Fruit fly (Drosophila melanogaster) whole organism, pupa: ENCODE measurements around the gene CG7806.

Experiments used
- CG10348 ChIP-seq: fragments of 200-800 bp; sonication (Bioruptor generic); IDR thresholded peaks from 2 replicates; pipeline ENCODE4 v1.3.6; 2022; ENCODE audit warnings: missing biosample characterization, missing genetic modification characterization
- CG12605 ChIP-seq: fragments of 200-800 bp; sonication (Bioruptor generic); IDR thresholded peaks from 2 replicates; pipeline ENCODE4 v1.3.6; 2022; ENCODE audit warnings: missing biosample characterization, missing genetic modification characterization
- CG13204 ChIP-seq: fragments of 200-800 bp; sonication (Bioruptor generic); optimal IDR thresholded peaks from 2 replicates; lab custom pipeline; 2018; ENCODE audit warnings: missing biosample characterization, mild to moderate bottlenecking, missing genetic modification characterization, moderate library complexity
- CG14655 ChIP-seq: fragments of 200-800 bp; sonication (Bioruptor generic); optimal IDR thresholded peaks from 3 replicates; lab custom pipeline; 2017; ENCODE audit warnings: mild to moderate bottlenecking, missing biosample characterization, missing genetic modification reagents, missing genetic modification characterization
- CG15710 ChIP-seq: fragments of 200-800 bp; sonication (Bioruptor generic); optimal IDR thresholded peaks from 2 replicates; lab custom pipeline; 2018; ENCODE audit warnings: missing biosample characterization, mild to moderate bottlenecking, missing genetic modification characterization, moderate library complexity
- CG17806 ChIP-seq: fragments of 200-800 bp; sonication (Bioruptor generic); optimal IDR thresholded peaks from 2 replicates; lab custom pipeline; 2018; ENCODE audit warnings: missing biosample characterization, mild to moderate bottlenecking, missing genetic modification characterization, moderate library complexity
- CG32121 ChIP-seq: fragments of 200-800 bp; sonication (Bioruptor generic); IDR thresholded peaks from 2 replicates; pipeline ENCODE4 v1.3.6; 2022; ENCODE audit warnings: missing biosample characterization, missing genetic modification characterization
- CG34367 ChIP-seq: fragments of 200-800 bp; sonication (Bioruptor generic); optimal IDR thresholded peaks from 2 replicates; lab custom pipeline; 2018; ENCODE audit warnings: missing biosample characterization, mild to moderate bottlenecking, missing genetic modification characterization
- CG4496 ChIP-seq: fragments of 200-800 bp; sonication (Bioruptor generic); IDR thresholded peaks from 3 replicates; pipeline ENCODE4 v1.3.6; 2022; ENCODE audit warnings: missing biosample characterization, missing genetic modification characterization
- CG8159 ChIP-seq: fragments of 200-800 bp; sonication (Bioruptor generic); optimal IDR thresholded peaks from 3 replicates; lab custom pipeline; 2018; ENCODE audit warnings: missing biosample characterization, mild to moderate bottlenecking, missing genetic modification characterization, moderate library complexity
- CG8301 ChIP-seq: fragments of 200-800 bp; sonication (Bioruptor generic); optimal IDR thresholded peaks from 2 replicates; lab custom pipeline; 2018; ENCODE audit warnings: missing biosample characterization, mild to moderate bottlenecking, missing genetic modification characterization
- CG9948 ChIP-seq: fragments of 200-800 bp; sonication (Bioruptor generic); optimal IDR thresholded peaks from 2 replicates; lab custom pipeline; 2018; ENCODE audit warnings: missing biosample characterization, mild to moderate bottlenecking, missing genetic modification characterization, moderate library complexity
- D1 ChIP-seq: fragments of 200-800 bp; sonication (Bioruptor generic); optimal IDR thresholded peaks from 2 replicates; lab custom pipeline; 2018; ENCODE audit warnings: missing biosample characterization, mild to moderate bottlenecking, missing genetic modification characterization, moderate library complexity
- EcR ChIP-seq: fragments of 200-800 bp; sonication (Bioruptor generic); optimal IDR thresholded peaks from 3 replicates; lab custom pipeline; 2019; ENCODE audit warnings: missing biosample characterization, missing genetic modification characterization, mild to moderate bottlenecking, moderate library complexity, missing genetic modification reagents
- Ets98B ChIP-seq: fragments of 200-800 bp; sonication (Bioruptor generic); IDR thresholded peaks from 2 replicates; pipeline ENCODE4 v1.3.6; 2022; ENCODE audit warnings: missing biosample characterization, missing genetic modification characterization
- Pif1A ChIP-seq: fragments of 200-800 bp; sonication (Bioruptor generic); optimal IDR thresholded peaks from 3 replicates; lab custom pipeline; 2016; ENCODE audit warnings: missing biosample characterization, missing genetic modification characterization
- Pif1B ChIP-seq: fragments of 200-800 bp; sonication (Bioruptor generic); optimal IDR thresholded peaks from 3 replicates; lab custom pipeline; 2016; ENCODE audit warnings: missing biosample characterization, missing genetic modification characterization
- Snoo ChIP-seq: fragments of 200-800 bp; sonication (Bioruptor generic); optimal IDR thresholded peaks from 3 replicates; lab custom pipeline; 2017; ENCODE audit warnings: missing biosample characterization, mild to moderate bottlenecking, missing genetic modification characterization, inconsistent platforms
- fd96Ca ChIP-seq: fragments of 200-800 bp; sonication (Bioruptor generic); IDR thresholded peaks from 3 replicates; pipeline ENCODE4 v1.3.6; 2022; ENCODE audit warnings: missing biosample characterization, missing genetic modification characterization
- gl ChIP-seq: fragments of 200-800 bp; sonication (Bioruptor generic); optimal IDR thresholded peaks from 2 replicates; lab custom pipeline; 2018; ENCODE audit warnings: missing biosample characterization, mild to moderate bottlenecking, missing genetic modification characterization
- rn ChIP-seq: fragments of 200-800 bp; sonication (Bioruptor generic); IDR thresholded peaks from 2 replicates; pipeline ENCODE4 v1.3.6; 2022; ENCODE audit warnings: missing biosample characterization, missing genetic modification characterization

The CG7806 gene

DNA sequence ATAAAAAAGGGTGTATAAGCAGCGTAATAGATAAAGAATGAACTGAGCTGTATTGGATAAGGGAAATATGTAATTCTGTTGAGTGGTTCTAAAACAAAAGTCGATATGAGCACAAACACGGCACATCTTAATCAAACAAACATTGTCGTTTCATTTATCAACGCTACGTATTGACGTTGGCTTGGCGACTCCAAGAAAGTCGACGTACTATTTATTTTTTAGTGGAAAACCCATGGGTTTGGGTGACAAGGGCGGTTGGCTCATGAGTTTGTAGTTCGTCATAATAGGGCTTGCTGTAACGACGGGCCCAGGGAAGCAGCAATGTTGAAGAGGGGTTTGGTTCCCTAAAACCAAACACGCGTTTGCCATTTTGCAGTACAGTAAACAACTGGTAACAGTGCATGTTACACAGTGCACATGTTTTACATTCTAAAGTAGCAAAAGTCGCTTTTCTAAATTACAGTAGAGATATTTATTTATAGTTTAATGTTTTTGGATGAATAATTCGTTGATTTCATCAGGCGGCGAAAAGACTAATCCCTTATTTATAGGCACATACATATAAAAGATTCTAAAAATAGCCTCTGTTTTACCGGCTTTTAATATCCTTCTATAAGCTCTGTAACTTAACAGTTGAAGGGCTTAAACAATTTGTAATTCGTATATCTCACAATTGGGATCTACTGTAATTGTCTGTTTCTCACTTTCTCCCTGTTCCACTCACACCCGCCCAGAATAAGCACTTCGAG lies 50.2 kb downstream of the CG7806 start:
- TF ChIP-seq CG14655 (GFP tag; lab: Kevin White, UChicago): peak; percentile 67
- TF ChIP-seq CG15710 (tag; lab: Kevin White, UChicago): peak; percentile 64
- peak; percentile 57 for TF ChIP-seq CG9948
- TF ChIP-seq CG12605 (GFP tag; lab: Robert Waterston, UW): no peak
- no peak for TF ChIP-seq Pif1B (GFP tag; lab: Kevin White, UChicago)
- TF ChIP-seq EcR (GFP tag; lab: Kevin White, UChicago): no peak
- TF ChIP-seq CG34367: peak; percentile 37
- TF ChIP-seq CG32121 (GFP tag; lab: Robert Waterston, UW): no peak
- TF ChIP-seq CG13204 (GFP tag; lab: Kevin White, UChicago): no peak
- no peak for TF ChIP-seq CG10348
- peak; percentile 30 for TF ChIP-seq Snoo (tag; lab: Kevin White, UChicago)
- peak; percentile 7 for TF ChIP-seq D1 (tag; lab: Kevin White, UChicago)
- TF ChIP-seq rn: no peak
- TF ChIP-seq CG8159 (tag; lab: Kevin White, UChicago): peak; percentile 56
- TF ChIP-seq gl (tag; lab: Kevin White, UChicago): no peak
- TF ChIP-seq CG8301: peak; percentile 59
- peak; percentile 46 for TF ChIP-seq Pif1A (GFP tag; lab: Kevin White, UChicago)
- TF ChIP-seq CG4496: peak; percentile 40; the same call in 1 of the 3 replicates
- TF ChIP-seq fd96Ca (GFP tag; lab: Robert Waterston, UW): no peak
- no peak for TF ChIP-seq Ets98B (GFP tag; lab: Robert Waterston, UW)
- TF ChIP-seq CG17806 (tag; lab: Kevin White, UChicago): peak; percentile 38

dm6 chr2L:8362273-8362954 lies 51.2 kb downstream of the CG7806 start, which contains the start of gene CG7627:
Gene CG7627 (minus strand): TSS chr2L:8362469.
- TF ChIP-seq CG8159 (tag; lab: Kevin White, UChicago): peak; percentile 63
- TF ChIP-seq Pif1B (GFP tag; lab: Kevin White, UChicago): peak; percentile 13
- peak; percentile 35; the same call in 1 of the 2 replicates for TF ChIP-seq CG10348
- TF ChIP-seq CG13204 (GFP tag; lab: Kevin White, UChicago): no peak
- no peak for TF ChIP-seq EcR (GFP tag; lab: Kevin White, UChicago)
- TF ChIP-seq D1 (tag; lab: Kevin White, UChicago): no peak
- TF ChIP-seq CG32121 (GFP tag; lab: Robert Waterston, UW): peak; percentile 54
- peak; percentile 43 for TF ChIP-seq Pif1A (GFP tag; lab: Kevin White, UChicago)
- TF ChIP-seq CG9948: peak; percentile 51
- peak; percentile 46 for TF ChIP-seq CG17806 (tag; lab: Kevin White, UChicago)
- TF ChIP-seq Snoo (tag; lab: Kevin White, UChicago): peak; percentile 49
- peak; percentile 7 for TF ChIP-seq gl (tag; lab: Kevin White, UChicago)
- TF ChIP-seq CG4496: peak; percentile 80
- TF ChIP-seq CG8301: peak; percentile 58
- peak; percentile 40 for TF ChIP-seq CG15710 (tag; lab: Kevin White, UChicago)
- peak; percentile 66 for TF ChIP-seq Ets98B (GFP tag; lab: Robert Waterston, UW)
- TF ChIP-seq fd96Ca (GFP tag; lab: Robert Waterston, UW): peak; percentile 78; the same call in 2 of the 3 replicates
- peak; percentile 26 for TF ChIP-seq CG34367
- TF ChIP-seq CG12605 (GFP tag; lab: Robert Waterston, UW): peak; percentile 59
- peak; percentile 45 for TF ChIP-seq rn
- peak; percentile 68 for TF ChIP-seq CG14655 (GFP tag; lab: Kevin White, UChicago)

dm6 chr2L:8362955-8363285 lies 51.7 kb downstream of the CG7806 start:
- TF ChIP-seq D1 (tag; lab: Kevin White, UChicago) (no peak), Pif1B (GFP tag; lab: Kevin White, UChicago) (no peak), CG8159 (tag; lab: Kevin White, UChicago) (no peak), CG4496 (peak; percentile 6; the same call in 1 of the 3 replicates), CG9948 (no peak)
- TF ChIP-seq, all 21 proteins: peak for 1

DNA sequence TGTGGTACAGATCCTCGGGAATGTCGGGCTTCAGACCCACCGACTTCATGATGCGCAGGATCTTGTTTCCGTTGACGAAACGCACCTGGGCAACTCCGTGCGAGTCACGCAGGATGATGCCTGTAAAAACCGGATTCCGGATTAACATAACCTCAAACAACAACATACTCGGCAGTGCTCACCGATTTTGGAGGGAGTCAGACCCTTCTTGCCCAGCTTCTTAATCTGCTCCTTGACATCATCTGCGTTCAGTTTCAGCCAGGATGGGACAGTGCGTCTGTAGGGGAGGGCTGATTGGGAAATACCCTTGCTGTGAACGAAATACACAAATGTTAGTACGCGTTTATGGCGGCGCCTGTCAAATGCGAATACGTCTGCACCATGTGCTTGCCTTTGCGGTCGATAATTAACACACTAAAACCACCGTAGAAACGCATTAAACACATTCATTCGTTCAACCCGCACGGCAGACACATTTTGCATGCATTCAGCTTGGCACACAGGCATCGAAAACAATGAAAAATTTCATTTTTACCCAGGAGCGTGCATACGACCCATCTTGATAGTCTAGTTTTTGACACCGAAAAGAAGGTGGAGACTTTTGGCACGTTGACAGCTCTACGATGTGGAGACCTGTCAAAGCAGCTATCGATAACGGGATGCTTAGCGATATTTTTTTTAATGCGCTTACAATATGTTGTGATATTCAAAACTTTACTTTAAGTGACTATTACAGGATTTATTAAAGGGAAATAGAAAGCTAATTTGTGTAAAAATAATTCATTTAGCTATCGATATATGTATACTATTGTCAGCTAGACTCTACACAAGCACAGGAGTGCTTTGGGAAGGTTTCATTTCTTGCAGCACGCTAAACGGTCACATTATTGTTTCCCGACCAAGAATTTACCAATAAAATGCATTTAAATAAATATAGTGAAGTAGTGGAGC lies 53.1 kb downstream of the CG7806 start, which contains the start of the genes RpS13 and CSN8:
Gene RpS13 (minus strand): TSS at position 657 of the 951 bp plus-strand sequence.
Gene CSN8 (plus strand): TSS at position 850 of the 951 bp plus-strand sequence.
- TF ChIP-seq CG4496 (0 out of 3 replicates have a peak, but pooled peaks have one; percentile 18), CG32121 (GFP tag; lab: Robert Waterston, UW) (0 out of 2 replicates have a peak, but pooled peaks have one; percentile 11), CG34367 (no peak), rn (no peak)
- TF ChIP-seq, all 21 proteins: peak for 2
